Worm (Caenorhabditis elegans) whole organism, midembryonic: Measurements from ENCODE around the gene acds-10.

ENCODE experiments used
- T22C8.4 ChIP-seq: fragments of 200-800 bp; sonication (Bioruptor generic); IDR thresholded peaks from 2 replicates; pipeline ENCODE4 v1.3.6; 2022; ENCODE audit warnings: missing genetic modification characterization, missing compliant biosample characterization
- cog-1 ChIP-seq: sonication (generic microtip); optimal IDR thresholded peaks from 2 replicates; lab custom pipeline; 2016; ENCODE audit warnings: missing genetic modification characterization, missing compliant biosample characterization
- flt-1 ChIP-seq: fragments of 200-800 bp; sonication (Bioruptor generic); IDR thresholded peaks from 2 replicates; pipeline ENCODE4 v1.3.6; 2022; ENCODE audit warnings: missing genetic modification characterization, missing compliant biosample characterization
- klf-2 ChIP-seq: fragments of 200-800 bp; sonication (Bioruptor generic); conservative IDR thresholded peaks from 2 replicates; pipeline ENCODE4 v1.3.6; 2022; ENCODE audit warnings: missing genetic modification reagents, missing genetic modification characterization, missing compliant biosample characterization
- med-1 ChIP-seq: sonication (generic microtip); optimal IDR thresholded peaks from 2 replicates; lab custom pipeline; 2017; ENCODE audit warnings: missing genetic modification characterization, mild to moderate bottlenecking, missing compliant biosample characterization, antibody characterized with exemption, missing genetic modification reagents; ENCODE audit not compliant: insufficient read depth
- ref-1 ChIP-seq: fragments of 200-800 bp; sonication (Bioruptor generic); conservative IDR thresholded peaks from 2 replicates; pipeline ENCODE4 v1.3.6; 2022; ENCODE audit warnings: missing genetic modification reagents, missing genetic modification characterization, missing compliant biosample characterization
- tab-1 ChIP-seq: fragments of 200-800 bp; sonication (Bioruptor generic); IDR thresholded peaks from 2 replicates; pipeline ENCODE4 v1.3.6; 2022; ENCODE audit warnings: missing genetic modification characterization, missing compliant biosample characterization
- ztf-23 ChIP-seq: fragments of 200-800 bp; sonication (Bioruptor generic); IDR thresholded peaks from 2 replicates; pipeline ENCODE4 v1.3.6; 2022; ENCODE audit warnings: missing genetic modification reagents, missing genetic modification characterization, missing compliant biosample characterization
- ztf-29 ChIP-seq: fragments of 200-800 bp; sonication (Bioruptor generic); IDR thresholded peaks from 2 replicates; pipeline ENCODE4 v1.3.6; 2022; ENCODE audit warnings: missing genetic modification reagents, missing genetic modification characterization, missing compliant biosample characterization

acds-10 gene

ce11 chrV:5788650-5789049, 41.0 kb downstream of the acds-10 start:
- no peak for TF ChIP-seq T22C8.4 (GFP tag; lab: Robert Waterston, UW)
- no peak for TF ChIP-seq med-1 (GFP tag; lab: Kevin White, UChicago)

ce11 chrV:5790497-5791280, 43.1 kb downstream of the acds-10 start, which contains the start of the genes nhr-142 and F44E7.9:
nhr-142 (minus strand) TSS chrV:5790553.
F44E7.9 (plus strand) TSS chrV:5791230.
- TF ChIP-seq med-1 (GFP tag; lab: Kevin White, UChicago): no peak
- peak; percentile 79 for TF ChIP-seq ztf-23 (GFP tag; lab: Robert Waterston, UW)
- TF ChIP-seq flt-1 (GFP tag; lab: Robert Waterston, UW): no peak; the same call in none of the 2 replicates
- peak; percentile 33 for TF ChIP-seq cog-1 (tag; lab: Kevin White, UChicago)

- TF ChIP-seq ref-1 (no peak), T22C8.4 (GFP tag; lab: Robert Waterston, UW) (no peak), ztf-23 (GFP tag; lab: Robert Waterston, UW) (no peak), tab-1 (no peak), cog-1 (tag; lab: Kevin White, UChicago) (no peak), klf-2 (GFP tag; lab: Robert Waterston, UW) (no peak)
Observed at ce11 chrV:5792031-5792430, 44.4 kb downstream of the acds-10 start, which contains the start of gene ZC250.2. ZC250.2 (plus strand) TSS chrV:5792331.

ce11 chrV:5798132-5798531, 50.5 kb downstream of the acds-10 start, which contains the start of gene nstp-3:
nstp-3 (minus strand) TSS chrV:5798232.
- TF ChIP-seq ref-1 (no peak), flt-1 (GFP tag; lab: Robert Waterston, UW) (no peak), ztf-29 (no peak), med-1 (GFP tag; lab: Kevin White, UChicago) (no peak), cog-1 (tag; lab: Kevin White, UChicago) (no peak)

ce11 chrV:5799373-5799772, 51.8 kb downstream of the acds-10 start, which contains the start of gene cyn-17:
cyn-17 (plus strand) TSS chrV:5799673.
- no peak for TF ChIP-seq tab-1
- no peak for TF ChIP-seq klf-2 (GFP tag; lab: Robert Waterston, UW)
- TF ChIP-seq med-1 (GFP tag; lab: Kevin White, UChicago): no peak
- TF ChIP-seq cog-1 (tag; lab: Kevin White, UChicago): no peak
- TF ChIP-seq ztf-23 (GFP tag; lab: Robert Waterston, UW): no peak
- TF ChIP-seq flt-1 (GFP tag; lab: Robert Waterston, UW): no peak
- no peak for TF ChIP-seq ztf-29
- no peak for TF ChIP-seq T22C8.4 (GFP tag; lab: Robert Waterston, UW)
- no peak for TF ChIP-seq ref-1
